Worm (Caenorhabditis elegans): Measurements from ENCODE around the gene Y6D1A.1.

DNA sequence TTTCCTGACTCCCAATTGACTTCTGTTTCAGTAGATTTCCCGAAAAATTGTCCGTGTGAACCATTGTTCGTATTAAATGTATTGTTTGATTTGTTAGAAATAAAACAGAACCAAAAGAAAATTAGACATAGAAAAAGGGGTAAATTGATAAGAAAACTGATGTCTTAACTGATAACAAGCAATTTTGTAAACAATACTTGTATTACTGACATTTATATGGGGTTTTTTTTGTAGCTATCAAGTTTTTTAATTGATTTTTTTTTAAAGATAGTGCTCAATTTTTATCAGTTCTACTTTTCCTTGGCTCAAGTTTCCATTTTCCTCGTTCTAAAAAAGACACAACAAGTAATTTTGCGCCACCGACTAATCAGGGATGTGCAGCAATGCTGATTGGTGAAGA, 26.2 kb downstream of the Y6D1A.1 start:
- TF ChIP-seq pha-4 (tag; optimal IDR thresholded peaks at IDR 0.05) (peak; percentile 90), nhr-76 (tag; optimal IDR thresholded peaks at IDR 0.05) (no peak), unc-39 (tag; optimal IDR thresholded peaks at IDR 0.05) (no peak), lin-15B (tag; optimal IDR thresholded peaks at IDR 0.05) (no peak), elt-1 (tag; optimal IDR thresholded peaks at IDR 0.05) (no peak), nhr-12 (tag; optimal IDR thresholded peaks at IDR 0.05) (no peak), nhr-43 (tag; optimal IDR thresholded peaks at IDR 0.05; ENCODE audit: poor library complexity, severe bottlenecking) (no peak), tbx-2 (tag; optimal IDR thresholded peaks at IDR 0.05) (no peak), fkh-10 (GFP tag; optimal IDR thresholded peaks at IDR 0.05) (no peak), unc-62 (GFP tag; optimal IDR thresholded peaks at IDR 0.05) (no peak)

All from whole organism, L3 larva.